Worm (Caenorhabditis elegans) whole organism, L2 larva: ENCODE data around the gene F08G12.3.
A peak's percentile ranks its signal among the peaks of the same experiment; 100 is the strongest.

Source experiments
- C34F6.9 ChIP-seq: fragments of 150-350 bp; optimal IDR thresholded peaks from 2 replicates; lab custom pipeline; 2014; ENCODE audit warnings: missing biosample characterization, missing genetic modification characterization
- F13H6.1 ChIP-seq: sonication (generic microtip); optimal IDR thresholded peaks from 2 replicates; lab custom pipeline; 2016; ENCODE audit warnings: missing genetic modification characterization, missing compliant biosample characterization
- R02D3.7 ChIP-seq: fragments of 150-350 bp; optimal IDR thresholded peaks from 2 replicates; lab custom pipeline; 2014; ENCODE audit warnings: missing biosample characterization, missing genetic modification characterization
- Y55F3AM.14 ChIP-seq: fragments of 200-800 bp; sonication (Bioruptor generic); optimal IDR thresholded peaks from 2 replicates; lab custom pipeline; 2018; ENCODE audit warnings: mild to moderate bottlenecking, missing genetic modification characterization, missing compliant biosample characterization
- ZK546.5 ChIP-seq: sonication (generic microtip); optimal IDR thresholded peaks from 2 replicates; lab custom pipeline; 2017; ENCODE audit warnings: missing biosample characterization, missing genetic modification characterization
- alr-1 ChIP-seq: fragments of 150-350 bp; optimal IDR thresholded peaks from 2 replicates; lab custom pipeline; 2014; ENCODE audit warnings: missing biosample characterization, missing genetic modification characterization
- aly-2 ChIP-seq: fragments of 150-350 bp; optimal IDR thresholded peaks from 2 replicates; lab custom pipeline; 2014; ENCODE audit warnings: missing biosample characterization, missing genetic modification characterization
- ama-1 ChIP-seq: fragments of 150-350 bp; optimal IDR thresholded peaks from 2 replicates; lab custom pipeline; 2018; ENCODE audit warnings: inconsistent platforms
- blmp-1 ChIP-seq: sonication (generic microtip); optimal IDR thresholded peaks from 2 replicates; lab custom pipeline; 2017; ENCODE audit warnings: missing genetic modification characterization, mild to moderate bottlenecking, missing compliant biosample characterization, antibody characterized with exemption, moderate library complexity; ENCODE audit not compliant: insufficient read depth
- ceh-16 ChIP-seq: fragments of 150-350 bp; optimal IDR thresholded peaks from 2 replicates; lab custom pipeline; 2014; ENCODE audit warnings: missing biosample characterization, missing genetic modification characterization
- ceh-82 ChIP-seq: fragments of 150-350 bp; optimal IDR thresholded peaks from 2 replicates; lab custom pipeline; 2014; ENCODE audit warnings: missing biosample characterization, missing genetic modification characterization
- crh-2 ChIP-seq: sonication (generic microtip); optimal IDR thresholded peaks from 2 replicates; lab custom pipeline; 2017; ENCODE audit warnings: missing biosample characterization, missing genetic modification characterization
- dmd-4 ChIP-seq: sonication (generic microtip); optimal IDR thresholded peaks from 2 replicates; lab custom pipeline; 2017; ENCODE audit warnings: missing biosample characterization, missing genetic modification characterization
- egl-27 ChIP-seq: sonication (generic microtip); optimal IDR thresholded peaks from 3 replicates; lab custom pipeline; 2017; ENCODE audit warnings: missing biosample characterization, missing genetic modification reagents, missing genetic modification characterization
- elt-1 ChIP-seq: fragments of 150-350 bp; optimal IDR thresholded peaks from 2 replicates; lab custom pipeline; 2014; ENCODE audit warnings: missing biosample characterization, missing genetic modification characterization
- elt-3 ChIP-seq: sonication (generic microtip); optimal IDR thresholded peaks from 2 replicates; lab custom pipeline; 2017; ENCODE audit warnings: missing biosample characterization, missing genetic modification characterization
- fos-1 ChIP-seq: fragments of 150-350 bp; optimal IDR thresholded peaks from 2 replicates; lab custom pipeline; 2014; ENCODE audit warnings: missing biosample characterization, missing genetic modification characterization
- gmeb-1 ChIP-seq: fragments of 150-350 bp; optimal IDR thresholded peaks from 2 replicates; lab custom pipeline; 2014; ENCODE audit warnings: missing biosample characterization, missing genetic modification characterization
- lin-11 ChIP-seq: fragments of 150-350 bp; sonication (generic microtip); optimal IDR thresholded peaks from 2 replicates; lab custom pipeline; 2014; ENCODE audit warnings: missing biosample characterization, missing genetic modification characterization, inconsistent platforms, mixed read lengths
- lin-13 ChIP-seq: fragments of 150-350 bp; optimal IDR thresholded peaks from 2 replicates; lab custom pipeline; 2014; ENCODE audit warnings: missing biosample characterization, missing genetic modification reagents, missing genetic modification characterization
- lin-39 ChIP-seq: fragments of 150-350 bp; optimal IDR thresholded peaks from 2 replicates; lab custom pipeline; 2014; ENCODE audit warnings: missing biosample characterization, missing genetic modification reagents, missing genetic modification characterization
- lsy-2 ChIP-seq, 2 experiments: fragments of 150-350 bp in 1 of 2; sonication (generic microtip) in 1 of 2; optimal IDR thresholded peaks; 2 replicates each; lab custom pipeline; 2014 to 2017; ENCODE audit warnings: missing biosample characterization in 2 of 2, missing genetic modification characterization in 2 of 2
- mab-5 ChIP-seq: fragments of 150-350 bp; optimal IDR thresholded peaks from 2 replicates; lab custom pipeline; 2014; ENCODE audit warnings: missing biosample characterization, missing genetic modification characterization
- mbf-1 ChIP-seq: sonication (generic microtip); optimal IDR thresholded peaks from 2 replicates; lab custom pipeline; 2017; ENCODE audit warnings: missing biosample characterization, missing genetic modification characterization
- mdl-1 ChIP-seq, 2 experiments: fragments of 150-350 bp in 1 of 2; sonication (generic microtip) in 1 of 2; optimal IDR thresholded peaks; 2 replicates each; lab custom pipeline; 2017; ENCODE audit warnings: missing biosample characterization in 2 of 2, missing genetic modification characterization in 2 of 2
- nhr-10 ChIP-seq: sonication (generic microtip); optimal IDR thresholded peaks from 2 replicates; lab custom pipeline; 2017; ENCODE audit warnings: missing biosample characterization, missing genetic modification characterization
- nhr-11 ChIP-seq: fragments of 150-350 bp; optimal IDR thresholded peaks from 2 replicates; lab custom pipeline; 2014; ENCODE audit warnings: missing biosample characterization, missing genetic modification characterization
- nhr-12 ChIP-seq: fragments of 150-350 bp; optimal IDR thresholded peaks from 2 replicates; lab custom pipeline; 2014; ENCODE audit warnings: missing biosample characterization, missing genetic modification characterization
- nhr-129 ChIP-seq: fragments of 150-350 bp; optimal IDR thresholded peaks from 2 replicates; lab custom pipeline; 2014; ENCODE audit warnings: missing biosample characterization, missing genetic modification characterization
- nhr-21 ChIP-seq: fragments of 150-350 bp; optimal IDR thresholded peaks from 2 replicates; lab custom pipeline; 2014; ENCODE audit warnings: missing biosample characterization, missing genetic modification characterization
- nhr-23 ChIP-seq: fragments of 150-350 bp; optimal IDR thresholded peaks from 2 replicates; lab custom pipeline; 2014; ENCODE audit warnings: missing biosample characterization, missing genetic modification reagents, missing genetic modification characterization
- nhr-237 ChIP-seq: fragments of 150-350 bp; optimal IDR thresholded peaks from 2 replicates; lab custom pipeline; 2014; ENCODE audit warnings: missing biosample characterization, missing genetic modification characterization
- nhr-25 ChIP-seq: fragments of 150-350 bp; sonication (generic microtip); optimal IDR thresholded peaks from 3 replicates; lab custom pipeline; 2014; ENCODE audit warnings: missing biosample characterization, missing genetic modification characterization
- nhr-6 ChIP-seq: fragments of 150-350 bp; optimal IDR thresholded peaks from 2 replicates; lab custom pipeline; 2014; ENCODE audit warnings: missing biosample characterization, missing genetic modification characterization
- nhr-77 ChIP-seq: fragments of 150-350 bp; optimal IDR thresholded peaks from 2 replicates; lab custom pipeline; 2014; ENCODE audit warnings: missing biosample characterization, missing genetic modification characterization
- peb-1 ChIP-seq: fragments of 150-350 bp; optimal IDR thresholded peaks from 2 replicates; lab custom pipeline; 2014; ENCODE audit warnings: missing biosample characterization, missing genetic modification characterization
- sem-4 ChIP-seq: fragments of 150-350 bp; optimal IDR thresholded peaks from 2 replicates; lab custom pipeline; 2014; ENCODE audit warnings: missing biosample characterization, missing genetic modification reagents, missing genetic modification characterization
- skn-1 ChIP-seq: sonication (generic microtip); optimal IDR thresholded peaks from 2 replicates; lab custom pipeline; 2017; ENCODE audit warnings: missing biosample characterization, missing genetic modification characterization
- sma-3 ChIP-seq: sonication (generic microtip); optimal IDR thresholded peaks from 2 replicates; lab custom pipeline; 2016; ENCODE audit warnings: missing genetic modification reagents, missing genetic modification characterization, missing compliant biosample characterization
- sma-9 ChIP-seq, 2 experiments: fragments of 150-350 bp in 1 of 2; sonication (generic microtip) in 1 of 2; optimal IDR thresholded peaks; 2 replicates each; lab custom pipeline; 2014 to 2016; ENCODE audit warnings: missing genetic modification characterization in 2 of 2, mild to moderate bottlenecking in 1 of 2, missing biosample characterization in 1 of 2, missing compliant biosample characterization in 1 of 2, missing genetic modification reagents in 1 of 2, moderate library complexity in 1 of 2
- snpc-4 ChIP-seq: fragments of 150-350 bp; optimal IDR thresholded peaks from 2 replicates; lab custom pipeline; 2014; ENCODE audit warnings: missing biosample characterization, missing genetic modification characterization
- unc-39 ChIP-seq: fragments of 150-350 bp; optimal IDR thresholded peaks from 2 replicates; lab custom pipeline; 2014; ENCODE audit warnings: missing biosample characterization, missing genetic modification characterization
- unc-55 ChIP-seq: fragments of 150-350 bp; sonication (generic microtip); optimal IDR thresholded peaks from 3 replicates; lab custom pipeline; 2014; ENCODE audit warnings: missing biosample characterization, missing genetic modification reagents, missing genetic modification characterization
- unc-62 ChIP-seq: fragments of 150-350 bp; optimal IDR thresholded peaks from 2 replicates; lab custom pipeline; 2014; ENCODE audit warnings: missing biosample characterization, missing genetic modification reagents, missing genetic modification characterization
- zag-1 ChIP-seq: fragments of 150-350 bp; optimal IDR thresholded peaks from 2 replicates; lab custom pipeline; 2014; ENCODE audit warnings: missing biosample characterization, missing genetic modification characterization
- ztf-1 ChIP-seq: fragments of 200-800 bp; sonication (Bioruptor generic); conservative IDR thresholded peaks from 2 replicates; pipeline ENCODE4 v1.3.6; 2022; ENCODE audit warnings: missing genetic modification characterization, missing compliant biosample characterization
- ztf-11 ChIP-seq: sonication (generic microtip); optimal IDR thresholded peaks from 2 replicates; lab custom pipeline; 2017; ENCODE audit warnings: missing biosample characterization, missing genetic modification characterization
- ztf-4 ChIP-seq: fragments of 150-350 bp; optimal IDR thresholded peaks from 2 replicates; lab custom pipeline; 2014; ENCODE audit warnings: missing biosample characterization, missing genetic modification characterization

Gene F08G12.3

ce11 chrX:11250983-11251382 is 49.1 kb upstream of the F08G12.3 start:
- TF ChIP-seq blmp-1 (no peak), fos-1 (tag; lab: Kevin White, UChicago) (peak; percentile 62)
- TF ChIP-seq, all 48 proteins: peak for 1

ce11 chrX:11251928-11252327 is 48.1 kb upstream of the F08G12.3 start:
- no peak for TF ChIP-seq ZK546.5 (tag; lab: Kevin White, UChicago)
- peak; percentile 88 for TF ChIP-seq fos-1 (tag; lab: Kevin White, UChicago)

ce11 chrX:11252429-11252828 is 47.6 kb upstream of the F08G12.3 start:
- no peak for TF ChIP-seq nhr-77
- TF ChIP-seq ztf-4 = no peak
- TF ChIP-seq unc-39 (tag; lab: Kevin White, UChicago) = no peak
- TF ChIP-seq ceh-82 (tag; lab: Kevin White, UChicago) = no peak
- TF ChIP-seq crh-2 (tag; lab: Kevin White, UChicago) = peak; percentile 47
- TF ChIP-seq nhr-12 (tag; lab: Kevin White, UChicago) = no peak
- peak; percentile 46 for TF ChIP-seq unc-55 (GFP tag; lab: Kevin White, UChicago)
- no peak for TF ChIP-seq R02D3.7 (tag; lab: Kevin White, UChicago)
- no peak for TF ChIP-seq alr-1 (tag; lab: Kevin White, UChicago)
- no peak for TF ChIP-seq blmp-1
- peak; percentile 50 for TF ChIP-seq C34F6.9 (tag; lab: Kevin White, UChicago)
- no peak for TF ChIP-seq elt-3 (tag; lab: Kevin White, UChicago)
- TF ChIP-seq ztf-11 (tag; lab: Kevin White, UChicago) = no peak
- TF ChIP-seq nhr-11 = no peak
- TF ChIP-seq lin-13 (GFP tag; lab: Kevin White, UChicago) = peak; percentile 45
- TF ChIP-seq egl-27 (tag; lab: Kevin White, UChicago) = no peak
- no peak for TF ChIP-seq peb-1 (tag; lab: Kevin White, UChicago)
- no peak for TF ChIP-seq nhr-23
- TF ChIP-seq nhr-10 (tag; lab: Kevin White, UChicago) = no peak
- peak; percentile 45 for TF ChIP-seq gmeb-1
- TF ChIP-seq F13H6.1 (tag; lab: Kevin White, UChicago) = peak; percentile 58
- TF ChIP-seq nhr-237 (tag; lab: Kevin White, UChicago) = no peak
- TF ChIP-seq elt-1 (tag; lab: Kevin White, UChicago) = no peak
- TF ChIP-seq ama-1 (lab: Kevin White, UChicago) = no peak
- no peak for TF ChIP-seq lin-11
- no peak for TF ChIP-seq ZK546.5 (tag; lab: Kevin White, UChicago)
- TF ChIP-seq mbf-1 = no peak
- no peak for TF ChIP-seq ceh-16
- TF ChIP-seq dmd-4 (tag; lab: Kevin White, UChicago) = no peak
- no peak for TF ChIP-seq nhr-25
- TF ChIP-seq lsy-2 (tag; optimal IDR thresholded peaks at IDR 0.05; lab: Kevin White, UChicago) = peak; percentile 0 to 37
- no peak for TF ChIP-seq unc-62 (GFP tag; lab: Kevin White, UChicago)
- TF ChIP-seq lin-39 (tag; lab: Kevin White, UChicago) = no peak
- no peak for TF ChIP-seq Y55F3AM.14 (GFP tag; lab: Kevin White, UChicago)
- peak; percentile 47 for TF ChIP-seq nhr-129 (tag; lab: Kevin White, UChicago)
- no peak for TF ChIP-seq sem-4 (tag; lab: Kevin White, UChicago)
- TF ChIP-seq aly-2 (tag; lab: Kevin White, UChicago) = no peak
- no peak for TF ChIP-seq ztf-1 (GFP tag; lab: Robert Waterston, UW)
- no peak for TF ChIP-seq snpc-4 (tag; lab: Kevin White, UChicago)
- no peak for TF ChIP-seq zag-1 (tag; lab: Kevin White, UChicago)
- TF ChIP-seq nhr-21 (tag; lab: Kevin White, UChicago) = peak; percentile 62
- peak; percentile 44 for TF ChIP-seq sma-3
- peak; percentile 56 for TF ChIP-seq sma-9 (GFP tag; optimal IDR thresholded peaks at IDR 0.05; lab: Kevin White, UChicago)
- no peak for TF ChIP-seq sma-9 (tag; optimal IDR thresholded peaks at IDR 0.05; lab: Kevin White, UChicago)
- TF ChIP-seq fos-1 (tag; lab: Kevin White, UChicago) = peak; percentile 21
- TF ChIP-seq mdl-1 (tag; optimal IDR thresholded peaks at IDR 0.05; lab: Kevin White, UChicago) = no peak
- no peak for TF ChIP-seq mab-5 (tag; lab: Kevin White, UChicago)
- no peak for TF ChIP-seq nhr-6
- TF ChIP-seq skn-1 (tag; lab: Kevin White, UChicago) = no peak
